Worm (Caenorhabditis elegans): ENCODE measurements around the gene srh-16.

srh-16 gene

ce11 chrV:12343419-12343969 is 51.8 kb downstream of the srh-16 start, which contains the start of gene tomm-20:
TSS of gene tomm-20 (minus strand) at chrV:12343469.
- TF ChIP-seq elt-3 (tag; optimal IDR thresholded peaks at IDR 0.05) (no peak), elt-1 (tag; optimal IDR thresholded peaks at IDR 0.05) (no peak), F13H6.1 (tag; optimal IDR thresholded peaks at IDR 0.05) (peak; percentile 90), nhr-129 (tag; optimal IDR thresholded peaks at IDR 0.05) (peak; percentile 82), mab-5 (tag; optimal IDR thresholded peaks at IDR 0.05) (peak; percentile 91), unc-62 (GFP tag; optimal IDR thresholded peaks at IDR 0.05) (peak; percentile 60), R02D3.7 (tag; optimal IDR thresholded peaks at IDR 0.05) (peak; percentile 70), ceh-82 (tag; optimal IDR thresholded peaks at IDR 0.05) (no peak), ZK546.5 (tag; optimal IDR thresholded peaks at IDR 0.05) (peak; percentile 51), nhr-23 (tag; optimal IDR thresholded peaks at IDR 0.05) (no peak), aly-2 (tag; optimal IDR thresholded peaks at IDR 0.05) (no peak), nhr-237 (tag; optimal IDR thresholded peaks at IDR 0.05) (peak; percentile 65), gmeb-1 (tag; optimal IDR thresholded peaks at IDR 0.05) (peak; percentile 99), unc-55 (GFP tag; optimal IDR thresholded peaks at IDR 0.05) (peak; percentile 98), snpc-4 (tag; optimal IDR thresholded peaks at IDR 0.05) (peak; percentile 85), ztf-1 (GFP tag; conservative IDR thresholded peaks at IDR 0.05) (no peak), sem-4 (tag; optimal IDR thresholded peaks at IDR 0.05) (peak; percentile 96), egl-27 (tag; optimal IDR thresholded peaks at IDR 0.05) (peak; percentile 89), C34F6.9 (tag; optimal IDR thresholded peaks at IDR 0.05) (peak; percentile 97), zag-1 (tag; optimal IDR thresholded peaks at IDR 0.05) (peak; percentile 39), sma-3 (GFP tag; optimal IDR thresholded peaks at IDR 0.05) (peak; percentile 94), ceh-16 (tag; optimal IDR thresholded peaks at IDR 0.05) (peak; percentile 55), nhr-12 (tag; optimal IDR thresholded peaks at IDR 0.05) (no peak), ztf-4 (tag; optimal IDR thresholded peaks at IDR 0.05) (peak; percentile 61), nhr-11 (tag; optimal IDR thresholded peaks at IDR 0.05) (no peak), sma-9 (GFP tag; optimal IDR thresholded peaks at IDR 0.05) (peak; percentile 98), sma-9 (tag; optimal IDR thresholded peaks at IDR 0.05) (no peak), blmp-1 (tag; optimal IDR thresholded peaks at IDR 0.05; ENCODE audit: insufficient read depth) (peak; percentile 26), mbf-1 (tag; optimal IDR thresholded peaks at IDR 0.05) (peak; percentile 44), peb-1 (tag; optimal IDR thresholded peaks at IDR 0.05) (no peak), lin-13 (GFP tag; optimal IDR thresholded peaks at IDR 0.05) (peak; percentile 92), nhr-10 (tag; optimal IDR thresholded peaks at IDR 0.05) (no peak), ztf-11 (tag; optimal IDR thresholded peaks at IDR 0.05) (no peak), fos-1 (tag; optimal IDR thresholded peaks at IDR 0.05) (peak; percentile 68), unc-39 (tag; optimal IDR thresholded peaks at IDR 0.05) (no peak), nhr-6 (tag; optimal IDR thresholded peaks at IDR 0.05) (no peak), ama-1 (optimal IDR thresholded peaks at IDR 0.05) (peak; percentile 73), nhr-21 (tag; optimal IDR thresholded peaks at IDR 0.05) (peak; percentile 90), nhr-25 (tag; optimal IDR thresholded peaks at IDR 0.05) (peak; percentile 95), skn-1 (tag; optimal IDR thresholded peaks at IDR 0.05) (peak; percentile 48), dmd-4 (tag; optimal IDR thresholded peaks at IDR 0.05) (peak; percentile 56), lsy-2 (tag; optimal IDR thresholded peaks at IDR 0.05) (peak; percentile 91 to 97), crh-2 (tag; optimal IDR thresholded peaks at IDR 0.05) (peak; percentile 97), alr-1 (tag; optimal IDR thresholded peaks at IDR 0.05) (no peak), lin-39 (tag; optimal IDR thresholded peaks at IDR 0.05) (no peak), lin-11 (tag; optimal IDR thresholded peaks at IDR 0.05) (peak; percentile 75), Y55F3AM.14 (GFP tag; optimal IDR thresholded peaks at IDR 0.05) (peak; percentile 16), mdl-1 (tag; optimal IDR thresholded peaks at IDR 0.05) (peak in 1 of 2 experiments; percentile 62), nhr-77 (tag; optimal IDR thresholded peaks at IDR 0.05) (peak; percentile 53)

Measured in whole organism, L2 larva.